Comparison of ENCODE assay signal across 1 fruit fly cellular context in the genomic region with DNA sequence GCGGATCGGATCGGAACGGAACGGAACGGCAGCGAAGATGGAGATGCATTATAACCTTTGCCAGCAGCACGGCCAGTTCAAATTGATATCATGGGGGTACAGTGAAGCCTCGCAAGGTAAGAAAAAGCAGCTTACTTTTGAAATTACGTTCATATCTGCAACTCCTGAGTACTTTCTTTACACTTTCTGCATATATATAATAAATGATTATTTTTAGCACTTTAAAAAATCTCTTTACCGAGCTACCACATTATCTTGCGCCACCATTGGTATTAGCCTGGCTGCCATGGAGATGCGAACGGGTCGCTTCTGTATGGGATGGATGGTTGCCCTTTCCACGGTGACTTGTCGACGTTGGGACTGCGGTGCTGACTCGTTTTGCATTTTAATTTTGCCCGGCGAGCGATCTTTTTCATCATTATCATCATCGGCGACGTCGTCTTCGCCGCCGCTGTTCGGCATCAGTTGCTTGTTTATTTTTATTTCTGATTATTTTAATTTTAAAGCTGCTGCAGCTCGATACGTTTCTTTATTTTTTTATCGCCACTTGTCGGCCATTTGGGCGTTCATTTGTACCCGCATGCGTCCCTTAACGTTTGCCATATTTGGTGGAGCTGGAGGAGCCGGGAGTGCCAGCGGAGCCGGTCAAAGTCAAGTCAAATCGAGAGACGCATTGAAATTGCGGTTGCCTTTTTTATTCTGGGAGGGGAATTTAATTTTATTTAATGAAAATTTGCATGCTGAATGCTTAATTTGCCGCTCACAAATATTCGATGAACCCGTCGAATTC.
TF ChIP-seq lines count a peak whose summit lies in the region.

No protein-coding gene starts in this region.

TF ChIP-seq in whole organism, embryonic, 481 proteins besides CTCF, POLR2A, EP300 and RAD21 (continued from another document):
- TF ChIP-seq CG32532 (GFP tag; IDR thresholded peaks at IDR 0.05; lab: Robert Waterston, UW) (no peak), CG1233 (GFP tag; optimal IDR thresholded peaks at IDR 0.05; lab: Kevin White, UChicago) (no peak), CG4424 (GFP tag; optimal IDR thresholded peaks at IDR 0.05; lab: Kevin White, UChicago) (no peak), CG17912 (GFP tag; optimal IDR thresholded peaks at IDR 0.05; lab: Kevin White, UChicago) (no peak), CG2889 (GFP tag; IDR thresholded peaks at IDR 0.05; lab: Robert Waterston, UW) (no peak), gfzf (GFP tag; optimal IDR thresholded peaks at IDR 0.05; lab: Kevin White, UChicago) (no peak), Vsx1 (GFP tag; optimal IDR thresholded peaks at IDR 0.05; lab: Kevin White, UChicago) (peak; percentile 15), CG7745 (tag; optimal IDR thresholded peaks at IDR 0.05; lab: Kevin White, UChicago) (no peak), PHDP (tag; optimal IDR thresholded peaks at IDR 0.05; lab: Kevin White, UChicago) (no peak), CG10565 (GFP tag; optimal IDR thresholded peaks at IDR 0.05; lab: Kevin White, UChicago) (no peak), gcm2 (GFP tag; optimal IDR thresholded peaks at IDR 0.05; lab: Kevin White, UChicago) (no peak), CG8359 (GFP tag; optimal IDR thresholded peaks at IDR 0.05; lab: Kevin White, UChicago; ENCODE audit: borderline replicate concordance) (no peak), Blimp-1 (GFP tag; optimal IDR thresholded peaks at IDR 0.05; lab: Kevin White, UChicago) (no peak), Adf1 (GFP tag; IDR thresholded peaks at IDR 0.05; lab: Robert Waterston, UW) (no peak), CG1792 (GFP tag; optimal IDR thresholded peaks at IDR 0.05; lab: Kevin White, UChicago) (no peak), CG32772 (GFP tag; IDR thresholded peaks at IDR 0.05; lab: Robert Waterston, UW) (peak; percentile 34; the same call in 1 of the 2 replicates), scrt (GFP tag; optimal IDR thresholded peaks at IDR 0.05; lab: Kevin White, UChicago) (no peak), trh (GFP tag; optimal IDR thresholded peaks at IDR 0.05; lab: Kevin White, UChicago) (no peak), Ravus (GFP tag; IDR thresholded peaks at IDR 0.05; lab: Robert Waterston, UW) (no peak), unc-4 (GFP tag; IDR thresholded peaks at IDR 0.05; lab: Robert Waterston, UW; ENCODE audit: partially characterized antibody) (no peak), E2f2 (GFP tag; IDR thresholded peaks at IDR 0.05; lab: Robert Waterston, UW) (peak; percentile 21; the same call in 1 of the 2 replicates), Trl (optimal IDR thresholded peaks at IDR 0.05; lab: Kevin White, UChicago) (no peak), Trl (GFP tag; optimal IDR thresholded peaks at IDR 0.05; lab: Kevin White, UChicago) (no peak), CG17802 (tag; optimal IDR thresholded peaks at IDR 0.05; lab: Kevin White, UChicago) (no peak), lilli (GFP tag; optimal IDR thresholded peaks at IDR 0.05; lab: Kevin White, UChicago) (no peak), CG4282 (GFP tag; optimal IDR thresholded peaks at IDR 0.05; lab: Kevin White, UChicago) (no peak), CG3407 (GFP tag; optimal IDR thresholded peaks at IDR 0.05; lab: Kevin White, UChicago) (no peak), pb (GFP tag; optimal IDR thresholded peaks at IDR 0.05; lab: Kevin White, UChicago) (no peak), Dll (GFP tag; IDR thresholded peaks at IDR 0.05; lab: Robert Waterston, UW; ENCODE audit: partially characterized antibody) (no peak), CG18764 (GFP tag; optimal IDR thresholded peaks at IDR 0.05; lab: Kevin White, UChicago) (no peak), nom (GFP tag; optimal IDR thresholded peaks at IDR 0.05; lab: Kevin White, UChicago) (peak; percentile 85), ken (GFP tag; IDR thresholded peaks at IDR 0.05; lab: Robert Waterston, UW) (no peak), sd (tag; optimal IDR thresholded peaks at IDR 0.05; lab: Kevin White, UChicago) (no peak), prd (optimal IDR thresholded peaks at IDR 0.05; lab: Kevin White, UChicago) (no peak), prd (GFP tag; IDR thresholded peaks at IDR 0.05; lab: Robert Waterston, UW) (peak; percentile 32; the same call in 1 of the 3 replicates), Lim3 (GFP tag; IDR thresholded peaks at IDR 0.05; lab: Robert Waterston, UW) (no peak), CG10462 (GFP tag; optimal IDR thresholded peaks at IDR 0.05; lab: Kevin White, UChicago) (no peak), Bgb (GFP tag; IDR thresholded peaks at IDR 0.05; lab: Robert Waterston, UW; ENCODE audit: partially characterized antibody) (no peak), Dbx (GFP tag; IDR thresholded peaks at IDR 0.05; lab: Robert Waterston, UW) (no peak), tio (GFP tag; optimal IDR thresholded peaks at IDR 0.05; lab: Kevin White, UChicago) (no peak), NC2β (GFP tag; optimal IDR thresholded peaks at IDR 0.05; lab: Kevin White, UChicago) (no peak), Side (GFP tag; optimal IDR thresholded peaks at IDR 0.05; lab: Kevin White, UChicago) (no peak), Nf-YA (GFP tag; IDR thresholded peaks at IDR 0.05; lab: Robert Waterston, UW) (no peak), zen2 (GFP tag; IDR thresholded peaks at IDR 0.05; lab: Robert Waterston, UW; ENCODE audit: partially characterized antibody) (no peak), Hey (tag; optimal IDR thresholded peaks at IDR 0.05; lab: Kevin White, UChicago) (no peak), CG12744 (GFP tag; optimal IDR thresholded peaks at IDR 0.05; lab: Kevin White, UChicago) (no peak), dysf (GFP tag; IDR thresholded peaks at IDR 0.05; lab: Robert Waterston, UW) (peak; percentile 56; the same call in 2 of the 3 replicates), CG8089 (GFP tag; optimal IDR thresholded peaks at IDR 0.05; lab: Kevin White, UChicago) (no peak), cad (GFP tag; optimal IDR thresholded peaks at IDR 0.05; lab: Kevin White, UChicago) (no peak), MBD-R2 (GFP tag; IDR thresholded peaks at IDR 0.05; lab: Robert Waterston, UW) (no peak), tup (GFP tag; optimal IDR thresholded peaks at IDR 0.05; lab: Kevin White, UChicago) (no peak), CG13775 (GFP tag; optimal IDR thresholded peaks at IDR 0.05; lab: Kevin White, UChicago) (no peak), CG7271 (tag; optimal IDR thresholded peaks at IDR 0.05; lab: Kevin White, UChicago) (no peak), CG2116 (GFP tag; optimal IDR thresholded peaks at IDR 0.05; lab: Kevin White, UChicago) (no peak), fd102C (GFP tag; optimal IDR thresholded peaks at IDR 0.05; lab: Kevin White, UChicago) (no peak), vvl (GFP tag; IDR thresholded peaks at IDR 0.05; lab: Robert Waterston, UW) (peak; percentile 27; the same call in 1 of the 2 replicates), Usf (GFP tag; optimal IDR thresholded peaks at IDR 0.05; lab: Kevin White, UChicago) (no peak), CG9932 (GFP tag; IDR thresholded peaks at IDR 0.05; lab: Robert Waterston, UW) (no peak), ATbp (GFP tag; optimal IDR thresholded peaks at IDR 0.05; lab: Kevin White, UChicago) (no peak), CG11085 (GFP tag; IDR thresholded peaks at IDR 0.05; lab: Robert Waterston, UW) (no peak), CG8388 (GFP tag; optimal IDR thresholded peaks at IDR 0.05; lab: Kevin White, UChicago) (no peak), pum (GFP tag; optimal IDR thresholded peaks at IDR 0.05; lab: Kevin White, UChicago) (no peak), pzg (GFP tag; optimal IDR thresholded peaks at IDR 0.05; lab: Kevin White, UChicago) (no peak), CG34376 (GFP tag; optimal IDR thresholded peaks at IDR 0.05; lab: Kevin White, UChicago) (no peak), CG17829 (tag; optimal IDR thresholded peaks at IDR 0.05; lab: Kevin White, UChicago) (no peak), CG15514 (GFP tag; optimal IDR thresholded peaks at IDR 0.05; lab: Kevin White, UChicago) (no peak), phol (tag; optimal IDR thresholded peaks at IDR 0.05; lab: Kevin White, UChicago) (peak; percentile 12), CG33557 (GFP tag; optimal IDR thresholded peaks at IDR 0.05; lab: Kevin White, UChicago) (no peak), btn (GFP tag; optimal IDR thresholded peaks at IDR 0.05; lab: Kevin White, UChicago) (no peak), CG12769 (tag; optimal IDR thresholded peaks at IDR 0.05; lab: Kevin White, UChicago) (no peak), mld (GFP tag; IDR thresholded peaks at IDR 0.05; lab: Robert Waterston, UW; ENCODE audit: partially characterized antibody) (no peak), hbn (GFP tag; IDR thresholded peaks at IDR 0.05; lab: Robert Waterston, UW; ENCODE audit: partially characterized antibody) (no peak), CG8924 (tag; optimal IDR thresholded peaks at IDR 0.05; lab: Kevin White, UChicago) (no peak), CG9437 (GFP tag; optimal IDR thresholded peaks at IDR 0.05; lab: Kevin White, UChicago) (no peak), CG10979 (tag; optimal IDR thresholded peaks at IDR 0.05; lab: Kevin White, UChicago) (no peak), CG9817 (tag; optimal IDR thresholded peaks at IDR 0.05; lab: Kevin White, UChicago) (no peak), CG30020 (tag; optimal IDR thresholded peaks at IDR 0.05; lab: Kevin White, UChicago) (no peak), Chrac-16 (GFP tag; optimal IDR thresholded peaks at IDR 0.05; lab: Kevin White, UChicago) (no peak), Fer1 (GFP tag; optimal IDR thresholded peaks at IDR 0.05; lab: Kevin White, UChicago) (no peak), CG11456 (GFP tag; IDR thresholded peaks at IDR 0.05; lab: Robert Waterston, UW) (no peak), Meics (GFP tag; optimal IDR thresholded peaks at IDR 0.05; lab: Kevin White, UChicago) (no peak), ato (GFP tag; IDR thresholded peaks at IDR 0.05; lab: Robert Waterston, UW; ENCODE audit: partially characterized antibody) (no peak), lov (optimal IDR thresholded peaks at IDR 0.05; lab: Kevin White, UChicago) (no peak), lov (GFP tag; IDR thresholded peaks at IDR 0.05; lab: Robert Waterston, UW) (no peak), gsb (GFP tag; IDR thresholded peaks at IDR 0.05; lab: Robert Waterston, UW) (no peak), chm (GFP tag; IDR thresholded peaks at IDR 0.05; lab: Robert Waterston, UW) (no peak), CkIIα-i1 (GFP tag; IDR thresholded peaks at IDR 0.05; lab: Robert Waterston, UW) (no peak), Elba2 (GFP tag; optimal IDR thresholded peaks at IDR 0.05; lab: Kevin White, UChicago) (no peak), CG15073 (GFP tag; optimal IDR thresholded peaks at IDR 0.05; lab: Kevin White, UChicago) (no peak), CG2712 (tag; optimal IDR thresholded peaks at IDR 0.05; lab: Kevin White, UChicago) (peak; percentile 2), gsb-n (tag; optimal IDR thresholded peaks at IDR 0.05; lab: Kevin White, UChicago) (no peak), CG18262 (tag; optimal IDR thresholded peaks at IDR 0.05; lab: Kevin White, UChicago) (no peak), gcm (GFP tag; optimal IDR thresholded peaks at IDR 0.05; lab: Kevin White, UChicago) (no peak), GATAe (GFP tag; conservative IDR thresholded peaks at IDR 0.05; lab: Robert Waterston, UW) (no peak), al (GFP tag; IDR thresholded peaks at IDR 0.05; lab: Robert Waterston, UW) (no peak), zfh1 (GFP tag; IDR thresholded peaks at IDR 0.05; lab: Robert Waterston, UW) (0 out of 3 replicates have a peak, but pooled peaks have one; percentile 22), Antp (GFP tag; optimal IDR thresholded peaks at IDR 0.05; lab: Kevin White, UChicago) (no peak), so (GFP tag; IDR thresholded peaks at IDR 0.05; lab: Robert Waterston, UW) (0 out of 3 replicates have a peak, but pooled peaks have one; percentile 38), CG4328 (GFP tag; optimal IDR thresholded peaks at IDR 0.05; lab: Kevin White, UChicago) (no peak), CG11696 (GFP tag; IDR thresholded peaks at IDR 0.05; lab: Robert Waterston, UW) (no peak), CG10959 (GFP tag; IDR thresholded peaks at IDR 0.05; lab: Robert Waterston, UW) (no peak), cas (GFP tag; IDR thresholded peaks at IDR 0.05; lab: Robert Waterston, UW) (no peak), Sox100B (GFP tag; optimal IDR thresholded peaks at IDR 0.05; lab: Kevin White, UChicago) (no peak), Drgx (GFP tag; IDR thresholded peaks at IDR 0.05; lab: Robert Waterston, UW) (peak; percentile 69), sim (GFP tag; IDR thresholded peaks at IDR 0.05; lab: Robert Waterston, UW) (no peak), CG1602 (GFP tag; optimal IDR thresholded peaks at IDR 0.05; lab: Kevin White, UChicago) (no peak), CG5180 (GFP tag; optimal IDR thresholded peaks at IDR 0.05; lab: Kevin White, UChicago) (no peak), pita (GFP tag; optimal IDR thresholded peaks at IDR 0.05; lab: Kevin White, UChicago) (no peak), CG13123 (GFP tag; optimal IDR thresholded peaks at IDR 0.05; lab: Kevin White, UChicago) (no peak), CG4854 (GFP tag; optimal IDR thresholded peaks at IDR 0.05; lab: Kevin White, UChicago) (no peak), crp (GFP tag; optimal IDR thresholded peaks at IDR 0.05; lab: Kevin White, UChicago) (no peak), CG14014 (GFP tag; IDR thresholded peaks at IDR 0.05; lab: Robert Waterston, UW) (no peak), Mes4 (GFP tag; optimal IDR thresholded peaks at IDR 0.05; lab: Kevin White, UChicago) (no peak), wor (GFP tag; IDR thresholded peaks at IDR 0.05; lab: Robert Waterston, UW) (0 out of 2 replicates have a peak, but pooled peaks have one; percentile 11), br (optimal IDR thresholded peaks at IDR 0.05; lab: Kevin White, UChicago) (no peak), Ets97D (GFP tag; optimal IDR thresholded peaks at IDR 0.05; lab: Kevin White, UChicago) (no peak), CG8944 (GFP tag; optimal IDR thresholded peaks at IDR 0.05; lab: Kevin White, UChicago) (no peak), CG4617 (GFP tag; optimal IDR thresholded peaks at IDR 0.05; lab: Kevin White, UChicago; ENCODE audit: borderline replicate concordance) (no peak), sens (GFP tag; lab: Kevin White, UChicago) (peak; percentile 13), B-H1 (GFP tag; IDR thresholded peaks at IDR 0.05; lab: Robert Waterston, UW) (no peak), CG12236 (GFP tag; optimal IDR thresholded peaks at IDR 0.05; lab: Kevin White, UChicago) (no peak)
